Fruit fly (Drosophila melanogaster): ENCODE results near the gene CG13473.

CG13473 gene

dm6 chr3L:14752816-14753215 lies 24.3 kb downstream of the CG13473 start (continued):
- no peak for TF ChIP-seq schlank (tag; optimal IDR thresholded peaks at IDR 0.05)
- no peak for TF ChIP-seq grau (tag; optimal IDR thresholded peaks at IDR 0.05)
- peak; percentile 26 for TF ChIP-seq Hr39 (optimal IDR thresholded peaks at IDR 0.05)
- no peak for TF ChIP-seq seq (GFP tag; IDR thresholded peaks at IDR 0.05)
- TF ChIP-seq vfl (GFP tag; optimal IDR thresholded peaks at IDR 0.05) = no peak
- no peak for TF ChIP-seq gcm2 (GFP tag; optimal IDR thresholded peaks at IDR 0.05)
- TF ChIP-seq crol (GFP tag; IDR thresholded peaks at IDR 0.05) = 0 out of 2 replicates have a peak, but pooled peaks have one; percentile 29
- TF ChIP-seq en (GFP tag; optimal IDR thresholded peaks at IDR 0.05) = no peak
- no peak for TF ChIP-seq nom (GFP tag; optimal IDR thresholded peaks at IDR 0.05)
- no peak for TF ChIP-seq Taf1 (GFP tag; IDR thresholded peaks at IDR 0.05)
- TF ChIP-seq nmo (GFP tag; optimal IDR thresholded peaks at IDR 0.05) = no peak
- TF ChIP-seq gfzf (GFP tag; optimal IDR thresholded peaks at IDR 0.05) = no peak
- no peak for TF ChIP-seq pb (GFP tag; optimal IDR thresholded peaks at IDR 0.05)
- no peak for TF ChIP-seq CG13424 (tag; optimal IDR thresholded peaks at IDR 0.05)
- TF ChIP-seq crp (GFP tag; optimal IDR thresholded peaks at IDR 0.05) = no peak
- TF ChIP-seq Gug (GFP tag; IDR thresholded peaks at IDR 0.05) = no peak
- no peak for TF ChIP-seq CG11695 (GFP tag; IDR thresholded peaks at IDR 0.05)
- TF ChIP-seq CG10979 (tag; optimal IDR thresholded peaks at IDR 0.05) = no peak
- no peak for TF ChIP-seq Atf6 (GFP tag; IDR thresholded peaks at IDR 0.05)
- TF ChIP-seq mld (GFP tag; IDR thresholded peaks at IDR 0.05; ENCODE audit: partially characterized antibody) = no peak
- no peak for TF ChIP-seq CG6765 (GFP tag; optimal IDR thresholded peaks at IDR 0.05)
- TF ChIP-seq gcm (GFP tag; optimal IDR thresholded peaks at IDR 0.05) = no peak
- no peak for TF ChIP-seq bowl (GFP tag; IDR thresholded peaks at IDR 0.05)
- TF ChIP-seq CG11085 (GFP tag; IDR thresholded peaks at IDR 0.05) = no peak
- TF ChIP-seq salm (tag; optimal IDR thresholded peaks at IDR 0.05) = no peak
- TF ChIP-seq CG34422 (GFP tag; IDR thresholded peaks at IDR 0.05) = no peak
- no peak for TF ChIP-seq CG6813 (GFP tag; optimal IDR thresholded peaks at IDR 0.05)
- no peak for TF ChIP-seq CG15514 (GFP tag; optimal IDR thresholded peaks at IDR 0.05)
- no peak for TF ChIP-seq Nf-YC (tag; optimal IDR thresholded peaks at IDR 0.05)
- no peak for TF ChIP-seq CG4730 (GFP tag; IDR thresholded peaks at IDR 0.05)
- TF ChIP-seq otp (GFP tag; IDR thresholded peaks at IDR 0.05) = no peak
- no peak for TF ChIP-seq fru (optimal IDR thresholded peaks at IDR 0.05)
- 0 out of 3 replicates have a peak, but pooled peaks have one; percentile 21 for TF ChIP-seq hb (GFP tag; IDR thresholded peaks at IDR 0.05; ENCODE audit: partially characterized antibody)
- TF ChIP-seq CoRest (tag; optimal IDR thresholded peaks at IDR 0.05) = no peak
- TF ChIP-seq CG6854 (GFP tag; optimal IDR thresholded peaks at IDR 0.05) = no peak

- TF ChIP-seq Camta (GFP tag; optimal IDR thresholded peaks at IDR 0.05) (no peak), seq (GFP tag; IDR thresholded peaks at IDR 0.05) (peak; percentile 51; the same call in 1 of the 2 replicates), CG17328 (GFP tag; IDR thresholded peaks at IDR 0.05) (no peak), Trl (optimal IDR thresholded peaks at IDR 0.05) (peak; percentile 100), Trl (GFP tag; optimal IDR thresholded peaks at IDR 0.05) (peak; percentile 61), chinmo (GFP tag; IDR thresholded peaks at IDR 0.05; ENCODE audit: partially characterized antibody) (peak; percentile 75; the same call in 1 of the 4 replicates), CG34224 (GFP tag; IDR thresholded peaks at IDR 0.05; ENCODE audit: partially characterized antibody) (0 out of 3 replicates have a peak, but pooled peaks have one; percentile 39), CG11093 (GFP tag; IDR thresholded peaks at IDR 0.05) (no peak), pros (GFP tag; optimal IDR thresholded peaks at IDR 0.05) (peak; percentile 100), z (GFP tag; IDR thresholded peaks at IDR 0.05) (peak; percentile 71; the same call in 2 of the 3 replicates), CG3281 (GFP tag; optimal IDR thresholded peaks at IDR 0.05) (no peak), CG5180 (GFP tag; optimal IDR thresholded peaks at IDR 0.05) (peak; percentile 28), Jarid2 (GFP tag; optimal IDR thresholded peaks at IDR 0.05) (no peak), chn (GFP tag; optimal IDR thresholded peaks at IDR 0.05) (peak; percentile 35), CG8290 (GFP tag; optimal IDR thresholded peaks at IDR 0.05) (no peak), CG8290 (tag; optimal IDR thresholded peaks at IDR 0.05) (no peak), slbo (GFP tag; IDR thresholded peaks at IDR 0.05) (no peak), Xbp1 (GFP tag; optimal IDR thresholded peaks at IDR 0.05) (no peak), insv (GFP tag; optimal IDR thresholded peaks at IDR 0.05) (peak in 1 of 2 experiments; percentile 87)
Observed at dm6 chr3L:14755046-14755643, 26.6 kb downstream of the CG13473 start.
